Fruit fly (Drosophila melanogaster) whole organism, embryonic: ENCODE data around the gene mbc.
A peak's percentile ranks its signal among the peaks of the same experiment; 100 is the strongest.

Experiments
- ATbp ChIP-seq: fragments of 200-800 bp; sonication (Bioruptor generic); optimal IDR thresholded peaks from 2 replicates; lab custom pipeline; 2017; ENCODE audit warnings: missing biosample characterization, mild to moderate bottlenecking, missing genetic modification characterization, missing genetic modification reagents
- B-H1 ChIP-seq: fragments of 200-800 bp; sonication (Bioruptor generic); IDR thresholded peaks from 3 replicates; pipeline ENCODE4 v1.3.6; 2022; ENCODE audit warnings: missing biosample characterization, missing genetic modification characterization
- BtbVII ChIP-seq: fragments of 200-800 bp; sonication (Bioruptor generic); optimal IDR thresholded peaks from 3 replicates; lab custom pipeline; 2017; ENCODE audit warnings: missing biosample characterization, mild to moderate bottlenecking, missing genetic modification characterization
- CG10321 ChIP-seq: fragments of 200-800 bp; sonication (Bioruptor generic); IDR thresholded peaks from 2 replicates; pipeline ENCODE4 v1.3.6; 2022; ENCODE audit warnings: missing biosample characterization, missing genetic modification characterization
- CG11085 ChIP-seq: fragments of 200-800 bp; sonication (Bioruptor generic); IDR thresholded peaks from 2 replicates; pipeline ENCODE4 v1.3.6; 2022; ENCODE audit warnings: missing biosample characterization, missing genetic modification characterization
- CG12391 ChIP-seq: fragments of 200-800 bp; sonication (Bioruptor generic); optimal IDR thresholded peaks from 3 replicates; lab custom pipeline; 2018; ENCODE audit warnings: missing biosample characterization, mild to moderate bottlenecking, missing genetic modification characterization, moderate library complexity
- CG12744 ChIP-seq: fragments of 200-800 bp; sonication (Bioruptor generic); optimal IDR thresholded peaks from 2 replicates; lab custom pipeline; 2016; ENCODE audit warnings: missing biosample characterization, missing genetic modification characterization
- CG15479 ChIP-seq: fragments of 200-800 bp; sonication (Bioruptor generic); optimal IDR thresholded peaks from 3 replicates; lab custom pipeline; 2019; ENCODE audit warnings: missing biosample characterization, mild to moderate bottlenecking, missing genetic modification characterization, moderate library complexity
- CG17385 ChIP-seq: fragments of 200-800 bp; sonication (Bioruptor generic); optimal IDR thresholded peaks from 3 replicates; lab custom pipeline; 2018; ENCODE audit warnings: missing biosample characterization, mild to moderate bottlenecking, missing genetic modification characterization
- CG17802 ChIP-seq: fragments of 200-800 bp; sonication (Bioruptor generic); optimal IDR thresholded peaks from 2 replicates; lab custom pipeline; 2018; ENCODE audit warnings: missing biosample characterization, mild to moderate bottlenecking, missing genetic modification characterization, moderate library complexity
- CG2116 ChIP-seq: fragments of 200-800 bp; sonication (Bioruptor generic); optimal IDR thresholded peaks from 3 replicates; lab custom pipeline; 2018; ENCODE audit warnings: missing biosample characterization, mild to moderate bottlenecking, missing genetic modification characterization
- CG2120 ChIP-seq: fragments of 200-800 bp; sonication (Bioruptor generic); optimal IDR thresholded peaks from 3 replicates; lab custom pipeline; 2016; ENCODE audit warnings: missing biosample characterization, missing genetic modification characterization
- CG2199 ChIP-seq: fragments of 200-800 bp; sonication (Bioruptor generic); IDR thresholded peaks from 3 replicates; pipeline ENCODE4 v1.3.6; 2022; ENCODE audit warnings: missing biosample characterization, missing genetic modification characterization
- CG2712 ChIP-seq: fragments of 200-800 bp; optimal IDR thresholded peaks from 3 replicates; lab custom pipeline; 2019; ENCODE audit warnings: missing biosample characterization, mild to moderate bottlenecking, missing genetic modification characterization, moderate library complexity
- CG2875 ChIP-seq: fragments of 200-800 bp; sonication (Bioruptor generic); optimal IDR thresholded peaks from 2 replicates; lab custom pipeline; 2017; ENCODE audit warnings: missing biosample characterization, mild to moderate bottlenecking, missing genetic modification characterization, missing genetic modification reagents
- CG31388 ChIP-seq: fragments of 200-800 bp; sonication (Bioruptor generic); optimal IDR thresholded peaks from 2 replicates; lab custom pipeline; 2016; ENCODE audit warnings: missing biosample characterization, missing genetic modification characterization
- CG3407 ChIP-seq: fragments of 200-800 bp; sonication (Bioruptor generic); optimal IDR thresholded peaks from 2 replicates; lab custom pipeline; 2018; ENCODE audit warnings: missing biosample characterization, mild to moderate bottlenecking, missing genetic modification characterization
- CG4707 ChIP-seq: fragments of 200-800 bp; sonication (Bioruptor generic); optimal IDR thresholded peaks from 2 replicates; lab custom pipeline; 2018; ENCODE audit warnings: missing biosample characterization, mild to moderate bottlenecking, missing genetic modification characterization, moderate library complexity
- CG6272 ChIP-seq: fragments of 200-800 bp; sonication (Bioruptor generic); IDR thresholded peaks from 2 replicates; pipeline ENCODE4 v1.3.6; 2022; ENCODE audit warnings: missing biosample characterization, missing genetic modification characterization
- CG7372 ChIP-seq: fragments of 200-800 bp; sonication (Bioruptor generic); IDR thresholded peaks from 2 replicates; pipeline ENCODE4 v1.3.6; 2022; ENCODE audit warnings: missing biosample characterization, missing genetic modification characterization
- CG8944 ChIP-seq: fragments of 200-800 bp; sonication (Bioruptor generic); optimal IDR thresholded peaks from 3 replicates; lab custom pipeline; 2016; ENCODE audit warnings: missing biosample characterization, missing genetic modification characterization
- D19B ChIP-seq: fragments of 200-800 bp; sonication (Bioruptor generic); optimal IDR thresholded peaks from 2 replicates; lab custom pipeline; 2017; ENCODE audit warnings: missing biosample characterization, mild to moderate bottlenecking, missing genetic modification characterization
- Dad ChIP-seq: fragments of 200-800 bp; sonication (Bioruptor generic); optimal IDR thresholded peaks from 3 replicates; lab custom pipeline; 2016; ENCODE audit warnings: missing biosample characterization, missing genetic modification characterization
- Dfd ChIP-seq, 2 experiments: fragments of >200 bp; optimal IDR thresholded peaks; 2 replicates each; lab custom pipeline; 2017; ENCODE audit warnings: missing biosample characterization in 2 of 2, missing genetic modification characterization in 2 of 2
- Dip3 ChIP-seq: fragments of 200-800 bp; sonication (Bioruptor generic); optimal IDR thresholded peaks from 3 replicates; lab custom pipeline; 2016; ENCODE audit warnings: missing biosample characterization, missing genetic modification characterization
- Ets97D ChIP-seq: fragments of 200-800 bp; sonication (Bioruptor generic); optimal IDR thresholded peaks from 3 replicates; lab custom pipeline; 2016; ENCODE audit warnings: missing biosample characterization, missing genetic modification characterization
- Gsc ChIP-seq: fragments of 200-800 bp; sonication (Bioruptor generic); IDR thresholded peaks from 2 replicates; pipeline ENCODE4 v1.3.6; 2022; ENCODE audit warnings: missing biosample characterization, missing genetic modification characterization
- HmgD ChIP-seq: fragments of 200-800 bp; sonication (Bioruptor generic); optimal IDR thresholded peaks from 3 replicates; lab custom pipeline; 2016; ENCODE audit warnings: missing biosample characterization, missing genetic modification characterization
- Hmx ChIP-seq: fragments of 200-800 bp; sonication (Bioruptor generic); optimal IDR thresholded peaks from 2 replicates; lab custom pipeline; 2016; ENCODE audit warnings: missing biosample characterization, missing genetic modification characterization
- Hr3 ChIP-seq: fragments of 200-800 bp; sonication (Bioruptor generic); optimal IDR thresholded peaks from 3 replicates; lab custom pipeline; 2016; ENCODE audit warnings: missing biosample characterization, missing genetic modification characterization
- Hr39 ChIP-seq: fragments of >200 bp; optimal IDR thresholded peaks from 2 replicates; lab custom pipeline; 2017
- Hr78 ChIP-seq, 2 experiments: fragments of 200-800 bp in 1 of 2; fragments of >200 bp in 1 of 2; sonication (Bioruptor generic) in 1 of 2; optimal IDR thresholded peaks; 2 replicates each; lab custom pipeline; 2017 to 2019; ENCODE audit warnings: missing biosample characterization in 2 of 2, missing genetic modification characterization in 2 of 2, mild to moderate bottlenecking in 1 of 2, moderate library complexity in 1 of 2
- Hsf ChIP-seq: fragments of 200-800 bp; sonication (Bioruptor generic); optimal IDR thresholded peaks from 3 replicates; lab custom pipeline; 2016; ENCODE audit warnings: missing biosample characterization, missing genetic modification characterization
- Kr ChIP-seq: fragments of 200-800 bp; sonication (Bioruptor generic); optimal IDR thresholded peaks from 2 replicates; lab custom pipeline; 2017; ENCODE audit warnings: missing biosample characterization, mild to moderate bottlenecking, missing genetic modification characterization
- Nf-YC ChIP-seq: fragments of 200-800 bp; optimal IDR thresholded peaks from 3 replicates; lab custom pipeline; 2019; ENCODE audit warnings: missing biosample characterization, mild to moderate bottlenecking, missing genetic modification characterization, moderate library complexity
- Opbp ChIP-seq: fragments of 200-800 bp; sonication (Bioruptor generic); IDR thresholded peaks from 3 replicates; pipeline ENCODE4 v1.3.6; 2022; ENCODE audit warnings: missing biosample characterization, missing genetic modification characterization; ENCODE audit not compliant: partially characterized antibody
- Tbp ChIP-seq: fragments of >200 bp; optimal IDR thresholded peaks from 2 replicates; lab custom pipeline; 2018; ENCODE audit warnings: missing biosample characterization, missing genetic modification characterization
- aop ChIP-seq: fragments of 200-800 bp; sonication (Bioruptor generic); IDR thresholded peaks from 2 replicates; pipeline ENCODE4 v1.3.6; 2022; ENCODE audit warnings: missing biosample characterization, missing genetic modification characterization
- ato ChIP-seq: fragments of 200-800 bp; sonication (Bioruptor generic); IDR thresholded peaks from 2 replicates; pipeline ENCODE4 v1.3.6; 2022; ENCODE audit warnings: missing biosample characterization, missing genetic modification characterization; ENCODE audit not compliant: partially characterized antibody
- bcd ChIP-seq: fragments of 200-800 bp; sonication (Bioruptor generic); optimal IDR thresholded peaks from 2 replicates; lab custom pipeline; 2017; ENCODE audit warnings: missing biosample characterization, mild to moderate bottlenecking, missing genetic modification characterization
- ewg ChIP-seq: fragments of 200-800 bp; sonication (Bioruptor generic); optimal IDR thresholded peaks from 3 replicates; lab custom pipeline; 2017; ENCODE audit warnings: mild to moderate bottlenecking, missing biosample characterization, missing genetic modification reagents, missing genetic modification characterization
- ftz-f1 ChIP-seq: fragments of 200-800 bp; sonication (Bioruptor generic); optimal IDR thresholded peaks from 2 replicates; lab custom pipeline; 2016; ENCODE audit warnings: missing biosample characterization, missing genetic modification characterization
- gsb ChIP-seq: fragments of 200-800 bp; sonication (Bioruptor generic); IDR thresholded peaks from 2 replicates; pipeline ENCODE4 v1.3.6; 2022; ENCODE audit warnings: missing biosample characterization, missing genetic modification characterization
- phol ChIP-seq: fragments of 200-800 bp; sonication (Bioruptor generic); optimal IDR thresholded peaks from 3 replicates; lab custom pipeline; 2018; ENCODE audit warnings: missing biosample characterization, mild to moderate bottlenecking, missing genetic modification characterization, moderate library complexity
- ro ChIP-seq: fragments of 200-800 bp; sonication (Bioruptor generic); IDR thresholded peaks from 2 replicates; pipeline ENCODE4 v1.3.6; 2022; ENCODE audit warnings: missing biosample characterization, missing genetic modification characterization
- row ChIP-seq: fragments of 200-800 bp; sonication (Bioruptor generic); IDR thresholded peaks from 3 replicates; pipeline ENCODE4 v1.3.6; 2022; ENCODE audit warnings: missing biosample characterization, missing genetic modification characterization
- run ChIP-seq: fragments of 200-800 bp; sonication (Bioruptor generic); optimal IDR thresholded peaks from 3 replicates; lab custom pipeline; 2018; ENCODE audit warnings: missing biosample characterization, mild to moderate bottlenecking, missing genetic modification characterization
- seq ChIP-seq: fragments of 200-800 bp; sonication (Bioruptor generic); IDR thresholded peaks from 2 replicates; pipeline ENCODE4 v1.3.6; 2022; ENCODE audit warnings: missing biosample characterization, missing genetic modification characterization
- slp2 ChIP-seq: fragments of 200-800 bp; sonication (Bioruptor generic); optimal IDR thresholded peaks from 2 replicates; lab custom pipeline; 2016; ENCODE audit warnings: missing biosample characterization, missing genetic modification characterization
- tna ChIP-seq: fragments of 200-800 bp; sonication (Bioruptor generic); IDR thresholded peaks from 2 replicates; pipeline ENCODE4 v1.3.6; 2022; ENCODE audit warnings: missing biosample characterization, missing genetic modification characterization; ENCODE audit not compliant: partially characterized antibody
- toy ChIP-seq: fragments of 200-800 bp; sonication (Bioruptor generic); IDR thresholded peaks from 2 replicates; pipeline ENCODE4 v1.3.6; 2022; ENCODE audit warnings: missing biosample characterization, missing genetic modification characterization
- usp ChIP-seq: fragments of >200 bp; optimal IDR thresholded peaks from 2 replicates; lab custom pipeline; 2017; ENCODE audit warnings: missing biosample characterization, missing genetic modification characterization

Gene mbc

DNA sequence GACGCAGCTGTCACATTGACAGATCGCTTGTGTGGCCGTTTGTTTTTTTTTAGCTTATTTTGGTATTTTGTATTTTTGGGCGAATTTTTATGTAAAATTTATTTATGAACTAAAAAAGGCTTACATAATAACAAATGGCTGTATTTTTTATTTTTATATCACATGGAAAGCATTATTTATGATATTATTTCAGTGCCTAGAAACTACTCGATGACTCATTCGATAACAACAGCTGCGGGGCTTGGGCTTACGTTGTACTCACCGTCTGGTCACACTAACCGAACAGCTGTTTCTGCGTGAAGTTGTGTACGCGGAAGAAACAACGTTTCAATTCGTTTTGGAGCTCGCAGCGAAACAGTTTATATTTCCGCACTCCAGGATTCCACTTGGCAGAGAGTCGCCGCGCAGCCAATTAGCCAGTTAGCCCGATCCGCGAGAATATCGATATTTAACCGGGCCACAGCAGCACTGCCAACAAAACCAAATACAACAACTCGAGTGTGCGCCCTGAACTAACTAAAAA lies 48.5 kb upstream of the mbc start, which contains the start of the genes Hmgcr and Rpn9:
Gene Hmgcr, plus strand, starts transcription at position 335 of the 523 bp plus-strand sequence.
Gene Rpn9, minus strand, starts transcription at position 473 of the 523 bp plus-strand sequence.
- TF ChIP-seq gsb (GFP tag; lab: Robert Waterston, UW) (no peak), Gsc (GFP tag; lab: Robert Waterston, UW) (no peak), D19B (GFP tag; lab: Kevin White, UChicago) (no peak), CG15479 (GFP tag; lab: Kevin White, UChicago) (no peak), Hr39 (no peak), Hsf (GFP tag; lab: Kevin White, UChicago) (no peak), B-H1 (GFP tag; lab: Robert Waterston, UW) (no peak), ato (GFP tag; lab: Robert Waterston, UW) (no peak), Tbp (no peak), Hr3 (GFP tag; lab: Kevin White, UChicago) (no peak), usp (GFP tag; lab: Kevin White, UChicago) (no peak), CG31388 (GFP tag; lab: Kevin White, UChicago) (no peak), HmgD (GFP tag; lab: Kevin White, UChicago) (no peak), BtbVII (GFP tag; lab: Kevin White, UChicago) (peak; percentile 37), CG2116 (GFP tag; lab: Kevin White, UChicago) (peak; percentile 72), seq (GFP tag; lab: Robert Waterston, UW) (no peak), slp2 (GFP tag; lab: Kevin White, UChicago) (no peak), toy (GFP tag; lab: Robert Waterston, UW) (no peak), Kr (GFP tag; lab: Kevin White, UChicago) (no peak), Ets97D (GFP tag; lab: Kevin White, UChicago) (peak; percentile 92), aop (GFP tag; lab: Robert Waterston, UW) (no peak), ewg (GFP tag; lab: Kevin White, UChicago) (peak; percentile 70), CG6272 (GFP tag; lab: Robert Waterston, UW) (no peak), ftz-f1 (GFP tag; lab: Kevin White, UChicago) (no peak), CG4707 (GFP tag; lab: Kevin White, UChicago) (no peak), CG3407 (GFP tag; lab: Kevin White, UChicago) (no peak), Hmx (GFP tag; lab: Kevin White, UChicago) (no peak), Dfd (GFP tag; optimal IDR thresholded peaks at IDR 0.05; lab: Kevin White, UChicago) (no peak), CG2120 (GFP tag; lab: Kevin White, UChicago) (peak; percentile 27), Opbp (GFP tag; lab: Robert Waterston, UW) (0 out of 3 replicates have a peak, but pooled peaks have one; percentile 48), run (tag; lab: Kevin White, UChicago) (no peak), CG12744 (GFP tag; lab: Kevin White, UChicago) (no peak), CG10321 (GFP tag; lab: Robert Waterston, UW) (no peak), ro (no peak), tna (no peak; the same call in 1 of the 2 replicates), CG12391 (tag; lab: Kevin White, UChicago) (peak; percentile 63), CG8944 (GFP tag; lab: Kevin White, UChicago) (no peak), CG17802 (no peak), Nf-YC (tag; lab: Kevin White, UChicago) (peak; percentile 38), CG17385 (GFP tag; lab: Kevin White, UChicago) (no peak), Hr78 (GFP tag; optimal IDR thresholded peaks at IDR 0.05; lab: Kevin White, UChicago) (no peak), ATbp (no peak), CG2199 (GFP tag; lab: Robert Waterston, UW) (no peak), Dip3 (GFP tag; lab: Kevin White, UChicago) (no peak), CG2875 (GFP tag; lab: Kevin White, UChicago) (no peak), phol (tag; lab: Kevin White, UChicago) (peak; percentile 65), Dad (GFP tag; lab: Kevin White, UChicago) (no peak), CG2712 (tag; lab: Kevin White, UChicago) (peak; percentile 61), row (0 out of 3 replicates have a peak, but pooled peaks have one; percentile 17), CG11085 (no peak), bcd (GFP tag; lab: Kevin White, UChicago) (no peak), CG7372 (GFP tag; lab: Robert Waterston, UW) (no peak)
